Worm (Caenorhabditis elegans) whole organism, L4 larva: ENCODE data around the gene K10H10.9.
A peak's percentile ranks its signal among the peaks of the same experiment; 100 is the strongest.

Experiments
- F44E2.7 ChIP-seq: fragments of 200-800 bp; sonication (Bioruptor generic); IDR thresholded peaks from 2 replicates; pipeline ENCODE4 v2.1.2; 2022; ENCODE audit warnings: missing genetic modification characterization, missing compliant biosample characterization
- aha-1 ChIP-seq: fragments of 150-350 bp; peaks from one replicate; lab custom pipeline; 2014; ENCODE audit warnings: missing biosample characterization, missing genetic modification characterization
- ctbp-1 ChIP-seq: fragments of 200-800 bp; sonication (Bioruptor generic); IDR thresholded peaks from 2 replicates; pipeline ENCODE4 v1.3.6; 2022; ENCODE audit warnings: missing genetic modification reagents, missing genetic modification characterization, missing compliant biosample characterization
- daf-16 ChIP-seq, 3 experiments: sonication (generic microtip); optimal IDR thresholded peaks; 2 replicates each; lab custom pipeline; 2016 to 2017; ENCODE audit warnings: missing genetic modification characterization in 3 of 3, missing genetic modification reagents in 3 of 3, mild to moderate bottlenecking in 2 of 3, missing compliant biosample characterization in 2 of 3, missing biosample characterization in 1 of 3, moderate library complexity in 1 of 3
- dmd-8 ChIP-seq: fragments of 200-800 bp; sonication (Bioruptor generic); IDR thresholded peaks from 2 replicates; pipeline ENCODE4 v1.3.6; 2022; ENCODE audit warnings: missing genetic modification characterization, missing compliant biosample characterization
- dmd-9 ChIP-seq: fragments of 200-800 bp; sonication (Bioruptor generic); IDR thresholded peaks from 2 replicates; pipeline ENCODE4 v1.3.6; 2022; ENCODE audit warnings: missing genetic modification reagents, missing genetic modification characterization, missing compliant biosample characterization
- egl-27 ChIP-seq: sonication (generic microtip); optimal IDR thresholded peaks from 3 replicates; lab custom pipeline; 2017; ENCODE audit warnings: missing biosample characterization, missing genetic modification reagents, missing genetic modification characterization
- fkh-10 ChIP-seq: fragments of 150-350 bp; optimal IDR thresholded peaks from 2 replicates; lab custom pipeline; 2014; ENCODE audit warnings: missing biosample characterization, missing genetic modification reagents, missing genetic modification characterization
- hlh-30 ChIP-seq: sonication (generic microtip); optimal IDR thresholded peaks from 2 replicates; lab custom pipeline; 2017; ENCODE audit warnings: antibody characterized with exemption, mild to moderate bottlenecking, missing genetic modification characterization, missing compliant biosample characterization; ENCODE audit not compliant: insufficient read depth
- jun-1 ChIP-seq: fragments of 150-350 bp; optimal IDR thresholded peaks from 2 replicates; lab custom pipeline; 2014; ENCODE audit warnings: missing biosample characterization, missing genetic modification reagents, missing genetic modification characterization
- lin-1 ChIP-seq: fragments of 200-800 bp; sonication (Bioruptor generic); IDR thresholded peaks from 2 replicates; pipeline ENCODE4 v1.3.6; 2022; ENCODE audit warnings: missing genetic modification reagents, missing genetic modification characterization, missing compliant biosample characterization
- lin-13 ChIP-seq: fragments of 150-350 bp; optimal IDR thresholded peaks from 2 replicates; lab custom pipeline; 2014; ENCODE audit warnings: missing biosample characterization, missing genetic modification reagents, missing genetic modification characterization
- lin-15B ChIP-seq: fragments of 150-350 bp; sonication (generic microtip); optimal IDR thresholded peaks from 3 replicates; lab custom pipeline; 2014; ENCODE audit warnings: missing biosample characterization, missing genetic modification characterization
- lin-38 ChIP-seq: fragments of 200-800 bp; sonication (Bioruptor generic); IDR thresholded peaks from 2 replicates; pipeline ENCODE4 v1.3.6; 2022; ENCODE audit warnings: missing genetic modification reagents, missing genetic modification characterization, missing compliant biosample characterization
- lin-39 ChIP-seq: fragments of 150-350 bp; optimal IDR thresholded peaks from 2 replicates; lab custom pipeline; 2014; ENCODE audit warnings: missing biosample characterization, missing genetic modification reagents, missing genetic modification characterization
- lsy-2 ChIP-seq, 2 experiments: fragments of 150-350 bp in 1 of 2; sonication (generic microtip) in 1 of 2; optimal IDR thresholded peaks; 2 replicates each; lab custom pipeline; 2014 to 2017; ENCODE audit warnings: missing biosample characterization in 2 of 2, missing genetic modification characterization in 2 of 2
- madf-9 ChIP-seq: fragments of 200-800 bp; sonication (Bioruptor generic); conservative IDR thresholded peaks from 2 replicates; pipeline ENCODE4 v1.3.6; 2022; ENCODE audit warnings: missing genetic modification reagents, missing genetic modification characterization, missing compliant biosample characterization
- mdt-29 ChIP-seq: fragments of 200-800 bp; sonication (Bioruptor generic); IDR thresholded peaks from 2 replicates; pipeline ENCODE4 v1.3.6; 2022; ENCODE audit warnings: missing genetic modification reagents, missing genetic modification characterization, missing compliant biosample characterization
- mxl-2 ChIP-seq: fragments of 200-800 bp; sonication (Bioruptor generic); conservative IDR thresholded peaks from 2 replicates; pipeline ENCODE4 v1.3.6; 2022; ENCODE audit warnings: missing genetic modification reagents, missing genetic modification characterization, missing compliant biosample characterization
- mxl-3 ChIP-seq: fragments of 200-800 bp; sonication (Bioruptor generic); optimal IDR thresholded peaks from 2 replicates; lab custom pipeline; 2018; ENCODE audit warnings: mild to moderate bottlenecking, missing genetic modification characterization, missing compliant biosample characterization
- nhr-10 ChIP-seq: fragments of 150-350 bp; optimal IDR thresholded peaks from 2 replicates; lab custom pipeline; 2014; ENCODE audit warnings: missing biosample characterization, missing genetic modification characterization
- nhr-102 ChIP-seq: sonication (generic microtip); optimal IDR thresholded peaks from 2 replicates; lab custom pipeline; 2016; ENCODE audit warnings: mild to moderate bottlenecking, missing genetic modification characterization, moderate library complexity, missing compliant biosample characterization
- nhr-25 ChIP-seq: sonication (generic microtip); optimal IDR thresholded peaks from 2 replicates; lab custom pipeline; 2017; ENCODE audit warnings: missing genetic modification characterization, mild to moderate bottlenecking, missing compliant biosample characterization, antibody characterized with exemption, moderate library complexity, borderline replicate concordance; ENCODE audit not compliant: insufficient read depth
- nhr-77 ChIP-seq: fragments of 150-350 bp; optimal IDR thresholded peaks from 2 replicates; lab custom pipeline; 2014; ENCODE audit warnings: missing biosample characterization, missing genetic modification characterization
- pqm-1 ChIP-seq: sonication (generic microtip); optimal IDR thresholded peaks from 2 replicates; lab custom pipeline; 2017; ENCODE audit warnings: missing biosample characterization, missing genetic modification characterization
- rbr-2 ChIP-seq: sonication (generic microtip); optimal IDR thresholded peaks from 2 replicates; lab custom pipeline; 2016; ENCODE audit warnings: missing genotype, missing genetic modification characterization, missing compliant biosample characterization
- sdz-12 ChIP-seq: fragments of 200-800 bp; sonication (Bioruptor generic); optimal IDR thresholded peaks from 2 replicates; lab custom pipeline; 2018; ENCODE audit warnings: mild to moderate bottlenecking, missing genetic modification characterization, missing compliant biosample characterization
- set-16 ChIP-seq: fragments of 200-800 bp; sonication (Bioruptor generic); IDR thresholded peaks from 2 replicates; pipeline ENCODE4 v1.3.6; 2022; ENCODE audit warnings: missing genetic modification reagents, missing genetic modification characterization, missing compliant biosample characterization
- snpc-4 ChIP-seq: fragments of 150-350 bp; optimal IDR thresholded peaks from 2 replicates; lab custom pipeline; 2014; ENCODE audit warnings: missing biosample characterization, missing genetic modification characterization
- unc-130 ChIP-seq: sonication (generic microtip); optimal IDR thresholded peaks from 2 replicates; lab custom pipeline; 2016; ENCODE audit warnings: missing genetic modification reagents, missing genetic modification characterization, missing compliant biosample characterization
- zfp-2 ChIP-seq: sonication (generic microtip); optimal IDR thresholded peaks from 2 replicates; lab custom pipeline; 2016; ENCODE audit warnings: mild to moderate bottlenecking, missing genetic modification characterization, missing compliant biosample characterization
- ztf-7 ChIP-seq: fragments of 150-350 bp; optimal IDR thresholded peaks from 2 replicates; lab custom pipeline; 2014; ENCODE audit warnings: missing biosample characterization, missing genetic modification characterization

Gene K10H10.9

ce11 chrII:14561549-14562115 is 46.7 kb upstream of the K10H10.9 start, which contains the start of gene mog-4 (continued):
- TF ChIP-seq pqm-1 (tag; lab: Kevin White, UChicago): peak; percentile 5
- TF ChIP-seq dmd-8 (GFP tag; lab: Robert Waterston, UW): peak; percentile 83
- TF ChIP-seq rbr-2: peak; percentile 98
- peak; percentile 99 for TF ChIP-seq mdt-29 (GFP tag; lab: Robert Waterston, UW)
- peak; percentile 87 for TF ChIP-seq zfp-2 (tag; lab: Kevin White, UChicago)
- peak; percentile 100 for TF ChIP-seq dmd-9 (GFP tag; lab: Robert Waterston, UW)
- peak; percentile 98 for TF ChIP-seq unc-130 (GFP tag; lab: Kevin White, UChicago)

- TF ChIP-seq aha-1 (tag; lab: Kevin White, UChicago) (peak; percentile 30), ztf-7 (tag; lab: Kevin White, UChicago) (no peak), ctbp-1 (GFP tag; lab: Robert Waterston, UW) (0 out of 2 replicates have a peak, but pooled peaks have one; percentile 18), snpc-4 (no peak), mxl-2 (GFP tag; lab: Robert Waterston, UW) (no peak), set-16 (GFP tag; lab: Robert Waterston, UW) (no peak)
Observed at ce11 chrII:14555019-14555418, 40.1 kb upstream of the K10H10.9 start.

ce11 chrII:14550613-14551012 is 35.7 kb upstream of the K10H10.9 start, which contains the start of gene nlp-41:
Gene nlp-41 (plus strand): TSS chrII:14550913.
- TF ChIP-seq snpc-4 (no peak), lsy-2 (tag; optimal IDR thresholded peaks at IDR 0.05; lab: Kevin White, UChicago) (no peak), madf-9 (GFP tag; lab: Robert Waterston, UW) (no peak), lin-39 (tag; lab: Kevin White, UChicago) (no peak), aha-1 (tag; lab: Kevin White, UChicago) (no peak), lin-38 (GFP tag; lab: Robert Waterston, UW) (no peak), daf-16 (GFP tag; optimal IDR thresholded peaks at IDR 0.05; lab: Kevin White, UChicago) (no peak), daf-16 (tag; optimal IDR thresholded peaks at IDR 0.05; lab: Kevin White, UChicago) (no peak), lin-15B (tag; lab: Kevin White, UChicago) (no peak), jun-1 (tag; lab: Kevin White, UChicago) (no peak), dmd-9 (GFP tag; lab: Robert Waterston, UW) (no peak), nhr-25 (tag; lab: Kevin White, UChicago) (no peak), fkh-10 (GFP tag; lab: Kevin White, UChicago) (no peak), pqm-1 (tag; lab: Kevin White, UChicago) (no peak), nhr-10 (tag; lab: Kevin White, UChicago) (no peak), lin-13 (no peak), egl-27 (tag; lab: Kevin White, UChicago) (no peak)
- TF ChIP-seq, all 104 proteins: peak for 0

- TF ChIP-seq lin-1 (GFP tag; lab: Robert Waterston, UW) (no peak), nhr-77 (tag; lab: Kevin White, UChicago) (no peak), nhr-102 (tag; lab: Kevin White, UChicago) (no peak), hlh-30 (tag; lab: Kevin White, UChicago) (no peak), mxl-3 (GFP tag; lab: Kevin White, UChicago) (no peak), F44E2.7 (GFP tag; lab: Robert Waterston, UW) (no peak), sdz-12 (GFP tag; lab: Kevin White, UChicago) (no peak), rbr-2 (no peak), ctbp-1 (GFP tag; lab: Robert Waterston, UW) (no peak)
- TF ChIP-seq, all 104 proteins: peak for 0
Observed at ce11 chrII:14548691-14549090, 33.8 kb upstream of the K10H10.9 start, which contains the start of gene gcy-29. Gene gcy-29 (minus strand): TSS chrII:14548791.
